Worm (Caenorhabditis elegans) whole organism, mixed stage, embryonic: ENCODE measurements around the gene fbxc-25.

Experiments
- lsy-2 ChIP-seq: fragments of 150-350 bp; optimal IDR thresholded peaks from 2 replicates; lab custom pipeline; 2014; ENCODE audit warnings: missing biosample characterization, missing genetic modification characterization
- nhr-237 ChIP-seq: fragments of 150-350 bp; optimal IDR thresholded peaks from 2 replicates; lab custom pipeline; 2014; ENCODE audit warnings: missing biosample characterization, missing genetic modification characterization
- nhr-28 ChIP-seq: fragments of 150-350 bp; optimal IDR thresholded peaks from 2 replicates; lab custom pipeline; 2014; ENCODE audit warnings: missing biosample characterization, missing genetic modification characterization
- sem-2 ChIP-seq: fragments of 200-800 bp; sonication (Bioruptor generic); optimal IDR thresholded peaks from 2 replicates; lab custom pipeline; 2018; ENCODE audit warnings: mild to moderate bottlenecking, missing genetic modification characterization, missing compliant biosample characterization
- ztf-11 ChIP-seq: fragments of 150-350 bp; optimal IDR thresholded peaks from 2 replicates; lab custom pipeline; 2014; ENCODE audit warnings: missing biosample characterization, missing genetic modification characterization

DNA sequence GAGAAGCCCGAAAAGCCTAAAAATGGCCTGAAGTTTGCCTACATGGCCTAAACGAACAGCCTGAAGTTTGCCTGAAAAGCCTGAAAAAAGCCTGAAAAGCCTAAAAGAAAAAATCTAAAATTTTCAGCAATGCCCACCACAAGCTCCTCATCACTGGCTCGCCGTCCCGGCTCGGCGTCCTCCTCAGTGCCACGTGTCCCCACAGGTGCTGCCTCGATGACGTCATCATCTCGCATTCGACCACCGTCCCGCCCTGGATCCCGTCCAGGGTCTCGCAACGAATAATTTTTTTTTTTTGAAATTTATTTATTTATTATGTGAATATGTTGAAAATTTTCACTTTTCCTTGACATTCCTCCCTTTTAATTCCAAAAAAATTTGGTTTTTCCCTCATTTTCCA, 42.4 kb downstream of the fbxc-25 start:
- no peak for TF ChIP-seq nhr-237 (tag; lab: Kevin White, UChicago)
- TF ChIP-seq sem-2 (GFP tag; lab: Kevin White, UChicago): no peak
- TF ChIP-seq lsy-2 (tag; lab: Kevin White, UChicago): no peak
- TF ChIP-seq nhr-28 (tag; lab: Kevin White, UChicago): no peak
- no peak for TF ChIP-seq ztf-11 (tag; lab: Kevin White, UChicago)
